Fruit fly (Drosophila melanogaster) whole organism, wandering third instar larva: ENCODE measurements around the gene Rpn1.
A peak's percentile ranks its signal among the peaks of the same experiment; 100 is the strongest.

Source experiments
- Abd-B ChIP-seq: fragments of >200 bp; optimal IDR thresholded peaks from 2 replicates; lab custom pipeline; 2017; ENCODE audit warnings: missing biosample characterization, missing genetic modification characterization
- Jra ChIP-seq: sonication (Bioruptor generic); optimal IDR thresholded peaks from 2 replicates; lab custom pipeline; 2016; ENCODE audit warnings: missing biosample characterization, missing genetic modification characterization
- Myc ChIP-seq: fragments of >200 bp; optimal IDR thresholded peaks from 2 replicates; lab custom pipeline; 2017
- OdsH ChIP-seq: fragments of 200-800 bp; sonication (Bioruptor generic); optimal IDR thresholded peaks from 2 replicates; lab custom pipeline; 2016; ENCODE audit warnings: missing biosample characterization, mild to moderate bottlenecking, missing genetic modification characterization
- Rel ChIP-seq, 2 experiments: fragments of 200-800 bp; sonication (Bioruptor generic) in 1 of 2; optimal IDR thresholded peaks; 2 replicates in 1 of 2; 3 replicates in 1 of 2; lab custom pipeline; 2016 to 2019; ENCODE audit warnings: mild to moderate bottlenecking in 2 of 2, missing biosample characterization in 2 of 2, missing genetic modification characterization in 2 of 2, moderate library complexity in 1 of 2
- dmrt93B ChIP-seq: fragments of 200-800 bp; sonication (Bioruptor generic); optimal IDR thresholded peaks from 2 replicates; lab custom pipeline; 2018; ENCODE audit warnings: missing biosample characterization, mild to moderate bottlenecking, missing genetic modification characterization
- jim ChIP-seq: fragments of 175-275, 200-325 bp; sonication (Bioruptor generic); optimal IDR thresholded peaks from 2 replicates; lab custom pipeline; 2016; ENCODE audit warnings: missing biosample characterization, mild to moderate bottlenecking, missing genetic modification characterization

DNA sequence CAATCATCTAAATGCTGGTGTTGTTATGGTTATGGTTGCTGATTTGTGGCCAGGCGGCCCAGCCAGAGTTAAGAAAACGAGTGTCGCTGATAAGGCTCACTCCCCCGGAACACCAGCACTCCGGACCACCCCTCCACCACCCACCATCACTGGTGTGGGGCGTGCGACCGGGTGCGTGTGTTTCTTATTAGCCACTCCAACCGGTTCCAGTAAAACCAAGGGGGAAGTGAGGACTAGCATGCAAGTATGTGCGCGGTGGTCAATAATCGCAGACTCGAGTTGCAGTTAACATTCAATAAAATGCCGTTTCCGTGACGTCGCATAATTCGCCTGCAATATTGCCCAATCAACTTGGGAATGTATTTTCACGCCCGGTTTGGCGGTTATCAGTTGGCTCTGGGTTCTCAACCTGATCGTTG lies 42.4 kb upstream of the Rpn1 start:
- TF ChIP-seq Abd-B (GFP tag; lab: Kevin White, UChicago): no peak
- no peak for TF ChIP-seq Jra (GFP tag; lab: Kevin White, UChicago)
- TF ChIP-seq dmrt93B (GFP tag; lab: Kevin White, UChicago): no peak
- TF ChIP-seq Myc (lab: Kevin White, UChicago): no peak
- TF ChIP-seq Rel (GFP tag; optimal IDR thresholded peaks at IDR 0.05; lab: Kevin White, UChicago): no peak
- peak; percentile 58 for TF ChIP-seq Rel (tag; optimal IDR thresholded peaks at IDR 0.05; lab: Kevin White, UChicago)
- TF ChIP-seq jim (GFP tag; lab: Kevin White, UChicago): no peak
- no peak for TF ChIP-seq OdsH (GFP tag; lab: Kevin White, UChicago)
